Fruit fly (Drosophila melanogaster) Kc167 (cell line): ENCODE results near the gene CG33688.

Experiments used
- Myc ChIP-seq: fragments of >200 bp; optimal IDR thresholded peaks from 2 replicates; lab custom pipeline; 2017; ENCODE audit warnings: missing external identifiers
- h ChIP-seq: fragments of >200 bp; optimal IDR thresholded peaks from 3 replicates; lab custom pipeline; 2018; ENCODE audit warnings: missing external identifiers
- psq ChIP-seq: fragments of >200 bp; optimal IDR thresholded peaks from 2 replicates; lab custom pipeline; 2017; ENCODE audit warnings: missing external identifiers

DNA sequence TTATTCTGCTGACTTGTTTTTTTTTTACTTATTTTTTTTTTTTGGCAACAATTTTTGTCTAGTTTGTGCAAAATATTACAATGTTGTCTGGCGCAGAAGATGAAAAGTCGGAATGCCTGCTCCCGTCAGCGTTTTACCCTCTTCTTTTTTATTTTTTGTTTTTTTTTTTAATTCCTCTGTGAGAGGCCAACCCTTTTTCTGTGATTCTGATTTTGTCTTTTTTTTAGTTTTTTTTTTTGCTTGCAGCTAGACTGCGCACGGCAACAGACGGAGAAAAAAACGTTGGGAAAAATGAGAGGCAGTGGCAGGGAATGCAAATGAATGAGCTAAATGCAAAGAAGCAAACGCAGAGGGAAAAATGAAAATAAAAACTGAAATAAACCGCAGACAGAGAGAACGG is 45.9 kb upstream of the CG33688 start:
- TF ChIP-seq Myc (lab: Kevin White, UChicago) (no peak), h (lab: Kevin White, UChicago) (no peak), psq (lab: Kevin White, UChicago) (no peak)
